Worm (Caenorhabditis elegans) whole organism, L1 larva: ENCODE measurements around the gene B0554.7.

ENCODE experiments used
- C16A3.4 ChIP-seq: fragments of 150-350 bp; optimal IDR thresholded peaks from 2 replicates; lab custom pipeline; 2014; ENCODE audit warnings: missing biosample characterization, missing genetic modification characterization
- Y116A8C.19 ChIP-seq: sonication (generic microtip); optimal IDR thresholded peaks from 2 replicates; lab custom pipeline; 2016; ENCODE audit warnings: missing compliant biosample characterization, missing genetic modification characterization, borderline replicate concordance
- aly-2 ChIP-seq: fragments of 150-350 bp; optimal IDR thresholded peaks from 2 replicates; lab custom pipeline; 2014; ENCODE audit warnings: missing biosample characterization, missing genetic modification characterization
- blmp-1 ChIP-seq: fragments of 150-350 bp; optimal IDR thresholded peaks from 2 replicates; lab custom pipeline; 2014; ENCODE audit warnings: missing biosample characterization, missing genetic modification characterization
- ceh-63 ChIP-seq: fragments of 200-800 bp; sonication (Bioruptor generic); optimal IDR thresholded peaks from 2 replicates; lab custom pipeline; 2018; ENCODE audit warnings: mild to moderate bottlenecking, missing genetic modification characterization, missing compliant biosample characterization
- dpl-1 ChIP-seq, 3 experiments: fragments of 150-350 bp in 2 of 3; sonication (generic microtip) in 1 of 3; optimal IDR thresholded peaks; 2 replicates each; lab custom pipeline; 2014 to 2017; ENCODE audit warnings: missing biosample characterization in 3 of 3, missing genetic modification characterization in 3 of 3, missing genetic modification reagents in 3 of 3
- dsc-1 ChIP-seq: sonication (generic microtip); optimal IDR thresholded peaks from 2 replicates; lab custom pipeline; 2016; ENCODE audit warnings: mild to moderate bottlenecking, missing genetic modification characterization, missing compliant biosample characterization
- efl-1 ChIP-seq, 4 experiments: fragments of 150-350 bp; optimal IDR thresholded peaks in 3 of 4; peaks in 1 of 4; 1 replicate in 1 of 4; 2 replicates in 3 of 4; lab custom pipeline; 2014; ENCODE audit warnings: missing biosample characterization in 2 of 4, missing genetic modification characterization in 2 of 4, missing genetic modification reagents in 2 of 4
- egl-27 ChIP-seq, 2 experiments: fragments of 150-350 bp in 1 of 2; sonication (generic microtip); optimal IDR thresholded peaks; 3 replicates each; lab custom pipeline; 2017 to 2018; ENCODE audit warnings: missing biosample characterization in 2 of 2, missing genetic modification characterization in 2 of 2, missing genetic modification reagents in 2 of 2
- hlh-4 ChIP-seq: sonication (generic microtip); optimal IDR thresholded peaks from 2 replicates; lab custom pipeline; 2016; ENCODE audit warnings: mild to moderate bottlenecking, missing genetic modification characterization, missing compliant biosample characterization
- hpl-2 ChIP-seq: fragments of 150-350 bp; optimal IDR thresholded peaks from 2 replicates; lab custom pipeline; 2014; ENCODE audit warnings: missing biosample characterization, missing genetic modification reagents, missing genetic modification characterization
- irx-1 ChIP-seq: sonication (generic microtip); optimal IDR thresholded peaks from 2 replicates; lab custom pipeline; 2016; ENCODE audit warnings: missing genetic modification characterization, missing compliant biosample characterization
- jun-1 ChIP-seq: fragments of 150-350 bp; optimal IDR thresholded peaks from 2 replicates; lab custom pipeline; 2014; ENCODE audit warnings: missing biosample characterization, missing genetic modification reagents, missing genetic modification characterization
- lin-39 ChIP-seq: fragments of 150-350 bp; optimal IDR thresholded peaks from 2 replicates; lab custom pipeline; 2014; ENCODE audit warnings: missing biosample characterization, missing genetic modification reagents, missing genetic modification characterization
- lsy-2 ChIP-seq, 2 experiments: fragments of 150-350 bp; optimal IDR thresholded peaks; 2 replicates each; lab custom pipeline; 2014; ENCODE audit warnings: missing biosample characterization in 2 of 2, missing genetic modification characterization in 2 of 2
- mdl-1 ChIP-seq, 2 experiments: fragments of 150-350 bp; optimal IDR thresholded peaks; 2 replicates each; lab custom pipeline; 2014 to 2017; ENCODE audit warnings: missing biosample characterization in 2 of 2, missing genetic modification characterization in 2 of 2, inconsistent platforms in 1 of 2
- mef-2 ChIP-seq: fragments of 150-350 bp; optimal IDR thresholded peaks from 2 replicates; lab custom pipeline; 2014; ENCODE audit warnings: missing biosample characterization, missing genetic modification characterization
- nhr-11 ChIP-seq: fragments of 150-350 bp; optimal IDR thresholded peaks from 2 replicates; lab custom pipeline; 2014; ENCODE audit warnings: missing biosample characterization, missing genetic modification characterization
- nhr-20 ChIP-seq: sonication (generic microtip); optimal IDR thresholded peaks from 2 replicates; lab custom pipeline; 2016; ENCODE audit warnings: mild to moderate bottlenecking, missing genetic modification characterization, missing compliant biosample characterization
- nhr-237 ChIP-seq: fragments of 150-350 bp; optimal IDR thresholded peaks from 2 replicates; lab custom pipeline; 2014; ENCODE audit warnings: missing biosample characterization, missing genetic modification characterization
- nhr-47 ChIP-seq: sonication (generic microtip); optimal IDR thresholded peaks from 2 replicates; lab custom pipeline; 2016; ENCODE audit warnings: mild to moderate bottlenecking, missing genetic modification characterization, moderate library complexity, missing compliant biosample characterization
- nhr-76 ChIP-seq: sonication (generic microtip); optimal IDR thresholded peaks from 2 replicates; lab custom pipeline; 2017; ENCODE audit warnings: missing biosample characterization, missing genetic modification characterization
- nhr-84 ChIP-seq: sonication (generic microtip); optimal IDR thresholded peaks from 2 replicates; lab custom pipeline; 2017; ENCODE audit warnings: missing biosample characterization, missing genetic modification characterization
- pax-3 ChIP-seq: fragments of 200-800 bp; sonication (Bioruptor generic); optimal IDR thresholded peaks from 2 replicates; lab custom pipeline; 2018; ENCODE audit warnings: mild to moderate bottlenecking, missing genetic modification characterization, moderate library complexity, missing compliant biosample characterization
- snpc-4 ChIP-seq: fragments of 150-350 bp; optimal IDR thresholded peaks from 2 replicates; lab custom pipeline; 2014; ENCODE audit warnings: missing biosample characterization, missing genetic modification characterization
- sox-4 ChIP-seq: sonication (generic microtip); optimal IDR thresholded peaks from 2 replicates; lab custom pipeline; 2016; ENCODE audit warnings: missing genetic modification characterization, missing compliant biosample characterization
- sptf-1 ChIP-seq: fragments of 150-350 bp; optimal IDR thresholded peaks from 2 replicates; lab custom pipeline; 2014; ENCODE audit warnings: missing biosample characterization, missing genetic modification characterization
- tbx-2 ChIP-seq: sonication (generic microtip); optimal IDR thresholded peaks from 2 replicates; lab custom pipeline; 2016; ENCODE audit warnings: missing genetic modification characterization, missing compliant biosample characterization
- unc-30 ChIP-seq: sonication (generic microtip); optimal IDR thresholded peaks from 2 replicates; lab custom pipeline; 2017; ENCODE audit warnings: missing biosample characterization, missing genetic modification characterization
- vab-15 ChIP-seq: sonication (generic microtip); optimal IDR thresholded peaks from 2 replicates; lab custom pipeline; 2017; ENCODE audit warnings: missing genotype, mild to moderate bottlenecking, missing genetic modification characterization, missing compliant biosample characterization
- xbp-1 ChIP-seq: sonication (generic microtip); optimal IDR thresholded peaks from 2 replicates; lab custom pipeline; 2016; ENCODE audit warnings: missing genetic modification characterization, missing compliant biosample characterization

The B0554.7 gene

ce11 chrV:439183-439749 lies 1.6 kb downstream of the B0554.7 start:
- TF ChIP-seq efl-1 (optimal IDR thresholded peaks at IDR 0.05; lab: Kevin White, UChicago) = no peak
- peak in 1 of 2 experiments; percentile 21 for TF ChIP-seq efl-1 (GFP tag; optimal IDR thresholded peaks at IDR 0.05 in 1 of 2; lab: Kevin White, UChicago)
- TF ChIP-seq C16A3.4 (tag; lab: Kevin White, UChicago) = no peak

DNA sequence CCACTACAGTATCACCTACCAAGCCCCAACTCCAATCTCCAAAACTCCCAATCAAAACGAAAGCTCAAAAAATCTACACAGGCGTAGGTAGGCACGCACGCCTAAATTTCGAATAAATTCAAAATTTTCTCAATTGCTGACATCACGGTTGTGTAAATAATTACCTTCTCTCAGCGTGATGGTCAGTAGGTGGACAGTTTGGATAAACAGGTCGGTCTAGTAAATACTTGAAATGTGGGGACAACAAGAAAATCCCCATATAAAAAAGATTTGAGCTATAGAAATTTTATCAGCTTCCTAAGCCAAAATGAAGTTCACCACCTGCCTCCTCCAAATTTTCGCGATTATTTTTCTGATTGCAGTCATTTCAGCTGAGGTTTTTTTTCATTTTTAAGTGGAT lies 2.7 kb downstream of the B0554.7 start, which contains the start of gene B0554.1:
Gene B0554.1, plus strand, starts transcription at position 301 of the 400 bp plus-strand sequence.
- TF ChIP-seq tbx-2 (tag; lab: Kevin White, UChicago) = no peak

ce11 chrV:433898-434297 lies 6.9 kb downstream of the B0554.7 start, which contains the start of gene B0554.2:
TSS of gene B0554.2 (plus strand) at chrV:434198.
- TF ChIP-seq nhr-11 (tag; lab: Kevin White, UChicago) (no peak), nhr-20 (tag; lab: Kevin White, UChicago) (no peak), egl-27 (tag; optimal IDR thresholded peaks at IDR 0.05; lab: Kevin White, UChicago) (no peak), lsy-2 (tag; optimal IDR thresholded peaks at IDR 0.05; lab: Kevin White, UChicago) (no peak)

DNA sequence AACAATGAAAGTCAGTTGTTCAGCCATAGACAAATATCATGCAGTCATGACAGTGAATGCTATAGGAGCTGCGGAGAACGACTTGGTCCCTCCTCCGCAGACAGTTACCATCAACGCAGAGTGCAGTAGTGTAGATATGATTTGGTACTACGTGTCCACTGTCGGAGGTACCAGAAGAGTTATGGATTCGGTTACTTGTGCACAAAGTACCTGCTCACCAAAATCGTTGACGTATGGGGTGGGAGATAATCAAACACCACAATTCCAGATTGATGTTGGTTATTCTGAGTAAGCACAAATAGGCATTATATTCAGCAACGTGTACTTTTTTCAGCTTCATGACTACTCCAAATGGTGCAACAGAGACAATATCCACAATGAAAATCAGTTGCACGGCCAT lies 7.8 kb downstream of the B0554.7 start:
- TF ChIP-seq nhr-237 (tag; lab: Kevin White, UChicago) (no peak), pax-3 (tag; lab: Kevin White, UChicago) (no peak), unc-30 (tag; lab: Kevin White, UChicago) (no peak), sox-4 (tag; lab: Kevin White, UChicago) (no peak), sptf-1 (tag; lab: Kevin White, UChicago) (no peak), hpl-2 (GFP tag; lab: Kevin White, UChicago) (no peak), tbx-2 (tag; lab: Kevin White, UChicago) (no peak), nhr-84 (tag; lab: Kevin White, UChicago) (no peak), nhr-76 (no peak), efl-1 (optimal IDR thresholded peaks at IDR 0.05; lab: Kevin White, UChicago) (no peak), efl-1 (GFP tag; optimal IDR thresholded peaks at IDR 0.05 in 1 of 2; lab: Kevin White, UChicago) (no peak), nhr-20 (tag; lab: Kevin White, UChicago) (no peak), dsc-1 (tag; lab: Kevin White, UChicago) (no peak), aly-2 (tag; lab: Kevin White, UChicago) (no peak), dpl-1 (GFP tag; optimal IDR thresholded peaks at IDR 0.05; lab: Kevin White, UChicago) (no peak), snpc-4 (no peak), irx-1 (tag; lab: Kevin White, UChicago) (no peak), lin-39 (tag; lab: Kevin White, UChicago) (no peak), hlh-4 (tag; lab: Kevin White, UChicago) (no peak)

DNA sequence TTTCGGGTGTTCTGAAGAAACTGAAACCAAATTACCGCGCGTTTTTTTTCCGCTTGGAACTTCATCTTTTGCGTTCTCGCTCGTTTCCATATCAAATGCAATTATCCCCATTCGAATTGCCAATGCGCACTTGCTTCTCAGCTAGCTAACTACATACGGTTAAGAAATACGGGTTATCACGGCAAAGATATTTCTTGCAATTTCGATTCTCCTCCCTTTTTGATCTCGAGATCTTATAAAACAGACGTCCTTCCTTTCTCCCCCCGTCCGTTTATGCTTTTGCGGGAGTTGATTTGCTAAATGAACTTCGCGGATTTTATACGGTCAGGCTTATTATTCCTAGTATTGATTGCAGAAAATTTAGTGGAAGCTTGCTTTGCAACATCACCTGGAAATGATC lies 12.0 kb downstream of the B0554.7 start, which contains the start of gene B0554.4:
Gene B0554.4, plus strand, starts transcription at position 301 of the 400 bp plus-strand sequence.
- TF ChIP-seq ceh-63 (GFP tag; lab: Kevin White, UChicago) (no peak), efl-1 (optimal IDR thresholded peaks at IDR 0.05; lab: Kevin White, UChicago) (no peak), efl-1 (GFP tag; optimal IDR thresholded peaks at IDR 0.05 in 1 of 2; lab: Kevin White, UChicago) (no peak), hpl-2 (GFP tag; lab: Kevin White, UChicago) (no peak), jun-1 (tag; lab: Kevin White, UChicago) (no peak), blmp-1 (tag; lab: Kevin White, UChicago) (no peak), nhr-11 (tag; lab: Kevin White, UChicago) (no peak), aly-2 (tag; lab: Kevin White, UChicago) (no peak), vab-15 (tag; lab: Kevin White, UChicago) (no peak), xbp-1 (no peak), nhr-76 (no peak), Y116A8C.19 (tag; lab: Kevin White, UChicago) (no peak), mef-2 (tag; lab: Kevin White, UChicago) (no peak), mdl-1 (tag; optimal IDR thresholded peaks at IDR 0.05; lab: Kevin White, UChicago) (no peak), nhr-47 (tag; lab: Kevin White, UChicago) (no peak)
